Worm (Caenorhabditis elegans): ENCODE measurements around the gene H39E23.2.

- no peak for TF ChIP-seq unc-39 (tag; optimal IDR thresholded peaks at IDR 0.05)
- no peak for TF ChIP-seq unc-62 (GFP tag; optimal IDR thresholded peaks at IDR 0.05)
- TF ChIP-seq ztf-11 (tag; optimal IDR thresholded peaks at IDR 0.05), result no peak
Measured at ce11 chrV:14123176-14123575, 13.0 kb downstream of the H39E23.2 start.

Data from whole organism, mixed stage, embryonic.